Fruit fly (Drosophila melanogaster) whole organism, prepupa: ENCODE measurements around the gene sing.

Source experiments
- Blimp-1 ChIP-seq: fragments of 200-800 bp; sonication (Bioruptor generic); optimal IDR thresholded peaks from 3 replicates; lab custom pipeline; 2017; ENCODE audit warnings: missing biosample characterization, missing genetic modification characterization, mild to moderate bottlenecking, moderate library complexity, missing genetic modification reagents
- CG10631 ChIP-seq: fragments of 200-800 bp; sonication (Bioruptor generic); optimal IDR thresholded peaks from 2 replicates; lab custom pipeline; 2016; ENCODE audit warnings: missing biosample characterization, missing genetic modification characterization
- CG10669 ChIP-seq: fragments of 200-800 bp; sonication (Bioruptor generic); optimal IDR thresholded peaks from 3 replicates; lab custom pipeline; 2018; ENCODE audit warnings: missing biosample characterization, mild to moderate bottlenecking, missing genetic modification characterization, moderate library complexity
- CG11294 ChIP-seq: fragments of 200-800 bp; sonication (Bioruptor generic); IDR thresholded peaks from 2 replicates; pipeline ENCODE4 v1.3.6; 2022; ENCODE audit warnings: missing biosample characterization, missing genetic modification characterization
- CG15336 ChIP-seq: fragments of 200-800 bp; sonication (Bioruptor generic); IDR thresholded peaks from 2 replicates; pipeline ENCODE4 v1.3.6; 2022; ENCODE audit warnings: missing biosample characterization, missing genetic modification characterization
- CG1621 ChIP-seq: fragments of 200-800 bp; sonication (Bioruptor generic); optimal IDR thresholded peaks from 3 replicates; lab custom pipeline; 2018; ENCODE audit warnings: missing biosample characterization, mild to moderate bottlenecking, missing genetic modification characterization
- CG3032 ChIP-seq: fragments of 200-800 bp; optimal IDR thresholded peaks from 2 replicates; lab custom pipeline; 2019; ENCODE audit warnings: missing biosample characterization, mild to moderate bottlenecking, missing genetic modification characterization, moderate library complexity
- CG32006 ChIP-seq: fragments of 200-800 bp; sonication (Bioruptor generic); optimal IDR thresholded peaks from 3 replicates; lab custom pipeline; 2017; ENCODE audit warnings: missing biosample characterization, mild to moderate bottlenecking, missing genetic modification characterization
- CG34406 ChIP-seq: fragments of 200-800 bp; sonication (Bioruptor generic); optimal IDR thresholded peaks from 3 replicates; lab custom pipeline; 2016; ENCODE audit warnings: missing biosample characterization, missing genetic modification characterization
- CG6276 ChIP-seq: fragments of 200-800 bp; sonication (Bioruptor generic); optimal IDR thresholded peaks from 2 replicates; lab custom pipeline; 2017; ENCODE audit warnings: missing biosample characterization, mild to moderate bottlenecking, missing genetic modification characterization
- CG6792 ChIP-seq: fragments of 200-800 bp; sonication (Bioruptor generic); optimal IDR thresholded peaks from 3 replicates; lab custom pipeline; 2016; ENCODE audit warnings: missing biosample characterization, missing genetic modification characterization
- CG6808 ChIP-seq: fragments of 200-800 bp; sonication (Bioruptor generic); optimal IDR thresholded peaks from 3 replicates; lab custom pipeline; 2017; ENCODE audit warnings: missing biosample characterization, missing genetic modification characterization, mild to moderate bottlenecking, moderate library complexity, missing genetic modification reagents
- CG6854 ChIP-seq: fragments of 200-800 bp; sonication (Bioruptor generic); optimal IDR thresholded peaks from 2 replicates; lab custom pipeline; 2017; ENCODE audit warnings: missing biosample characterization, mild to moderate bottlenecking, missing genetic modification characterization
- CG7368 ChIP-seq: fragments of 200-800 bp; sonication (Bioruptor generic); optimal IDR thresholded peaks from 3 replicates; lab custom pipeline; 2016; ENCODE audit warnings: missing biosample characterization, missing genetic modification characterization
- CG8632 ChIP-seq: fragments of 200-800 bp; sonication (Bioruptor generic); optimal IDR thresholded peaks from 3 replicates; lab custom pipeline; 2016; ENCODE audit warnings: missing biosample characterization, missing genetic modification characterization
- CG9139 ChIP-seq: fragments of 200-800 bp; sonication (Bioruptor generic); optimal IDR thresholded peaks from 3 replicates; lab custom pipeline; 2017; ENCODE audit warnings: missing biosample characterization, mild to moderate bottlenecking, missing genetic modification characterization
- Eip75B ChIP-seq: fragments of 200-800 bp; sonication (Bioruptor generic); optimal IDR thresholded peaks from 3 replicates; lab custom pipeline; 2016; ENCODE audit warnings: missing biosample characterization, missing genetic modification characterization
- Eip78C ChIP-seq: fragments of 200-800 bp; sonication (Bioruptor generic); peaks from one replicate; lab custom pipeline; 2016; ENCODE audit warnings: missing biosample characterization, missing genetic modification characterization
- Eip93F ChIP-seq: fragments of 200-800 bp; sonication (Bioruptor generic); optimal IDR thresholded peaks from 2 replicates; lab custom pipeline; 2016; ENCODE audit warnings: missing biosample characterization, mild to moderate bottlenecking, missing genetic modification characterization
- Hr38 ChIP-seq: sonication (Bioruptor generic); optimal IDR thresholded peaks from 2 replicates; lab custom pipeline; 2016; ENCODE audit warnings: missing biosample characterization, missing genetic modification characterization
- Hr39 ChIP-seq: fragments of 200-800 bp; sonication (Bioruptor generic); optimal IDR thresholded peaks from 2 replicates; lab custom pipeline; 2016; ENCODE audit warnings: missing biosample characterization, missing genetic modification characterization
- Hr4 ChIP-seq: fragments of 200-800 bp; sonication (Bioruptor generic); optimal IDR thresholded peaks from 3 replicates; lab custom pipeline; 2016; ENCODE audit warnings: missing biosample characterization, missing genetic modification characterization
- Lpt ChIP-seq: fragments of 200-800 bp; sonication (Bioruptor generic); optimal IDR thresholded peaks from 3 replicates; lab custom pipeline; 2016; ENCODE audit warnings: missing biosample characterization, missing genetic modification characterization
- OdsH ChIP-seq: fragments of 200-800 bp; sonication (Bioruptor generic); optimal IDR thresholded peaks from 3 replicates; lab custom pipeline; 2016; ENCODE audit warnings: missing biosample characterization, missing genetic modification characterization
- Smox ChIP-seq: fragments of 200-800 bp; sonication (Bioruptor generic); optimal IDR thresholded peaks from 3 replicates; lab custom pipeline; 2016; ENCODE audit warnings: missing biosample characterization, missing genetic modification characterization
- Sox102F ChIP-seq: fragments of 200-800 bp; sonication (Bioruptor generic); optimal IDR thresholded peaks from 2 replicates; lab custom pipeline; 2016; ENCODE audit warnings: missing biosample characterization, mild to moderate bottlenecking, missing genetic modification characterization
- Sox14 ChIP-seq: fragments of 200-800 bp; sonication (Bioruptor generic); optimal IDR thresholded peaks from 3 replicates; lab custom pipeline; 2016; ENCODE audit warnings: missing biosample characterization, missing genetic modification characterization
- achi ChIP-seq: fragments of 200-800 bp; sonication (Bioruptor generic); optimal IDR thresholded peaks from 3 replicates; lab custom pipeline; 2016; ENCODE audit warnings: missing biosample characterization, missing genetic modification characterization
- acj6 ChIP-seq: fragments of 200-800 bp; sonication (Bioruptor generic); optimal IDR thresholded peaks from 3 replicates; lab custom pipeline; 2016; ENCODE audit warnings: missing biosample characterization, missing genetic modification characterization
- cyc ChIP-seq: fragments of 200-800 bp; sonication (Bioruptor generic); optimal IDR thresholded peaks from 3 replicates; lab custom pipeline; 2016; ENCODE audit warnings: missing biosample characterization, missing genetic modification characterization
- dac ChIP-seq: fragments of 200-800 bp; sonication (Bioruptor generic); optimal IDR thresholded peaks from 2 replicates; lab custom pipeline; 2017; ENCODE audit warnings: missing biosample characterization, mild to moderate bottlenecking, missing genetic modification characterization
- dsx ChIP-seq: fragments of 200-800 bp; optimal IDR thresholded peaks from 3 replicates; lab custom pipeline; 2019; ENCODE audit warnings: missing biosample characterization, mild to moderate bottlenecking, missing genetic modification characterization, moderate library complexity; ENCODE audit not compliant: poor library complexity, severe bottlenecking
- esn ChIP-seq: fragments of 200-800 bp; sonication (Bioruptor generic); optimal IDR thresholded peaks from 2 replicates; lab custom pipeline; 2016; ENCODE audit warnings: missing biosample characterization, mild to moderate bottlenecking, missing genetic modification characterization, moderate library complexity
- fd59A ChIP-seq: fragments of 200-800 bp; sonication (Bioruptor generic); optimal IDR thresholded peaks from 2 replicates; lab custom pipeline; 2017; ENCODE audit warnings: missing biosample characterization, mild to moderate bottlenecking, missing genetic modification characterization, missing genetic modification reagents
- fkh ChIP-seq: fragments of 200-800 bp; sonication (Bioruptor generic); optimal IDR thresholded peaks from 3 replicates; lab custom pipeline; 2017; ENCODE audit warnings: missing biosample characterization, mild to moderate bottlenecking, missing genetic modification characterization, moderate library complexity
- lz ChIP-seq: fragments of 200-800 bp; sonication (Bioruptor generic); optimal IDR thresholded peaks from 3 replicates; lab custom pipeline; 2016; ENCODE audit warnings: missing biosample characterization, missing genetic modification characterization
- pdm3 ChIP-seq: fragments of 200-800 bp; sonication (Bioruptor generic); optimal IDR thresholded peaks from 3 replicates; lab custom pipeline; 2016; ENCODE audit warnings: missing biosample characterization, missing genetic modification characterization
- spab ChIP-seq: fragments of 200-800 bp; sonication (Bioruptor generic); optimal IDR thresholded peaks from 2 replicates; lab custom pipeline; 2017; ENCODE audit warnings: missing biosample characterization, mild to moderate bottlenecking, missing genetic modification characterization, missing genetic modification reagents
- ss ChIP-seq, 2 experiments: fragments of 200-800 bp; sonication (Bioruptor generic); optimal IDR thresholded peaks; 2 replicates in 1 of 2; 3 replicates in 1 of 2; lab custom pipeline; 2017 to 2018; ENCODE audit warnings: mild to moderate bottlenecking in 2 of 2, missing biosample characterization in 2 of 2, missing genetic modification characterization in 2 of 2, moderate library complexity in 1 of 2
- vri ChIP-seq: fragments of 200-800 bp; sonication (Bioruptor generic); optimal IDR thresholded peaks from 3 replicates; lab custom pipeline; 2016; ENCODE audit warnings: missing biosample characterization, mild to moderate bottlenecking, missing genetic modification characterization

Gene sing

DNA sequence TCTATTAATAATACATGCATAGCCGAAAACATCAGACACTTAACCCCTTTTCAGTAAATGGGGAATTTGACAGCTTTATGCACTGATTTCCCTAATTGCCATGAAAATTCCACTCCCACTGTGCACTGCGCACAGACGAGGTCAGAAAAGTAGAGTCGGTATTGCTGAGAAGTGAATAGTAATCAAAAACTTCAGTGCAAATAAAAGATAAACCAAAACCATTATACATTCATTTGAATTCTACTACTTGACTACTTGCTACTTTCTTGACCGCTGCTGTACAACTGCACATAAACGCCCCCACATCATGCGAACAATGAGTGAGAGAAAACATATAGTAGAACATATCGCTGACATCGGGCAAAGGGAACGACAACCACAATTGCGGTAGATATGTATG, 12.3 kb downstream of the sing start (continued):
- TF ChIP-seq Smox (GFP tag; lab: Kevin White, UChicago) (peak; percentile 61), CG10631 (GFP tag; lab: Kevin White, UChicago) (peak; percentile 66), lz (peak; percentile 63), Hr4 (GFP tag; lab: Kevin White, UChicago) (peak; percentile 87), CG10669 (GFP tag; lab: Kevin White, UChicago) (peak; percentile 67), vri (GFP tag; lab: Kevin White, UChicago) (peak; percentile 34), Blimp-1 (GFP tag; lab: Kevin White, UChicago) (no peak), CG15336 (GFP tag; lab: Robert Waterston, UW) (peak; percentile 88), fkh (no peak), achi (peak; percentile 75), CG6808 (GFP tag; lab: Kevin White, UChicago) (peak; percentile 35), CG9139 (GFP tag; lab: Kevin White, UChicago) (peak; percentile 11), CG11294 (GFP tag; lab: Robert Waterston, UW) (peak; percentile 76; the same call in 1 of the 2 replicates), Eip75B (GFP tag; lab: Kevin White, UChicago) (peak; percentile 65), CG1621 (tag; lab: Kevin White, UChicago) (peak; percentile 61), Sox102F (GFP tag; lab: Kevin White, UChicago) (peak; percentile 51), CG34406 (GFP tag; lab: Kevin White, UChicago) (peak; percentile 52), Eip93F (no peak), OdsH (peak; percentile 80), Lpt (GFP tag; lab: Kevin White, UChicago) (peak; percentile 80), cyc (GFP tag; lab: Kevin White, UChicago) (peak; percentile 72), CG8632 (GFP tag; lab: Kevin White, UChicago) (peak; percentile 55), Hr38 (GFP tag; lab: Kevin White, UChicago) (no peak), CG6854 (GFP tag; lab: Kevin White, UChicago) (no peak), CG7368 (GFP tag; lab: Kevin White, UChicago) (peak; percentile 64), ss (GFP tag; optimal IDR thresholded peaks at IDR 0.05; lab: Kevin White, UChicago) (peak; percentile 13 to 44)

DNA sequence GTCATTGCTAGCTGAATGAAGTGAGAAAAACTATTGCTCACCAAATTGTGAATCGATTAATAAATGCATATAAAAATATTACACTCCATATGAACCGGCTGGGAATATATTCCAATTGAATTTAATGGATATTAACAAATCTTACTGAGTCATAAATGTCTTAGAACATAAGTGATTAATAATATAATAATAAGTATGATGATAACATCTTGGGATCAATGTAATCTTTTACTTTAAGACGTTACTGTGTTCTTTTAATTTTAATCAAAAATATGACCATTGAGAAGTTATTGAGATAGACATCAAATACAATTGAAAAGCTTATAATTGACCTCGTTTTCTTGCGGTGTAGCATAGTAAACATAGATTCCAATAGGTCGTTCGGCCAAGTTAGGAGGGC, 13.2 kb downstream of the sing start:
- TF ChIP-seq Eip78C (GFP tag; lab: Kevin White, UChicago) = peak; percentile 9
- no peak for TF ChIP-seq CG6792
- TF ChIP-seq fkh = peak; percentile 42
- TF ChIP-seq Lpt (GFP tag; lab: Kevin White, UChicago) = peak; percentile 7
- TF ChIP-seq pdm3 (GFP tag; lab: Kevin White, UChicago) = no peak
- TF ChIP-seq CG6276 (GFP tag; lab: Kevin White, UChicago) = no peak
- TF ChIP-seq CG9139 (GFP tag; lab: Kevin White, UChicago) = no peak
- TF ChIP-seq acj6 (GFP tag; lab: Kevin White, UChicago) = no peak
- no peak for TF ChIP-seq fd59A (GFP tag; lab: Kevin White, UChicago)
- no peak for TF ChIP-seq dac (GFP tag; lab: Kevin White, UChicago)
- no peak for TF ChIP-seq dsx (GFP tag; lab: Kevin White, UChicago)
- no peak for TF ChIP-seq CG6808 (GFP tag; lab: Kevin White, UChicago)
- peak; percentile 43 for TF ChIP-seq CG32006 (GFP tag; lab: Kevin White, UChicago)
- TF ChIP-seq Hr39 (GFP tag; lab: Kevin White, UChicago) = no peak
- no peak for TF ChIP-seq spab (GFP tag; lab: Kevin White, UChicago)
- no peak for TF ChIP-seq ss (GFP tag; optimal IDR thresholded peaks at IDR 0.05; lab: Kevin White, UChicago)

DNA sequence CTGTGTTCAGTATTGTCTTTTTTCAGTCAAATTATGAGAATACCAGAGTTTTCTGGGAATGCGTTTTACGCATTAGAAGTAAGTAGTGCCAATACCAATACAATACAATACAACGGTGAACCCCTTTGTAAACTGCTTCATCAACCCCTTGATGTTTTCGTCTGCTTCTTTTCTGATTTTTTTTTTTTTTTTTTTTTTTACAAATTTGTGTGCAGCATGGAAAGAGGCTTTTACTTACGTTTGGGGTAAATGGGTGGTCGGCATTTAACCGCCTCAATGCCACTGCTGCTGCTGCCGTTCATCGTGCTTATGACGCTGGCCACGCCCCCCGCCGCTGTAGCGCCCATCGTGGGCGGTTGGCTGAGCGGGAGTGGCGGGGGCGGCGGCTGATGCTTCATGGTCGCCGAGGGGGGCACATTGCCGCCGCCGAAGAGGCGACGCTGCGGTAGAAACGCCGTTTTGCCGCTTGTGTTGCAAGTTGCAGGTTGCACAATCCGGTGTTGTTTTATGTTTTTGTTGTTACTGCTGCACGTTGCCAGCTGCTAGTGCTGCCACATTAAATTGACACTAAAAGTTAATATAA, 14.8 kb downstream of the sing start:
- TF ChIP-seq Eip75B (GFP tag; lab: Kevin White, UChicago) (no peak), CG8632 (GFP tag; lab: Kevin White, UChicago) (no peak), esn (GFP tag; lab: Kevin White, UChicago) (no peak), Blimp-1 (GFP tag; lab: Kevin White, UChicago) (no peak), Lpt (GFP tag; lab: Kevin White, UChicago) (no peak), pdm3 (GFP tag; lab: Kevin White, UChicago) (no peak), Hr4 (GFP tag; lab: Kevin White, UChicago) (no peak), vri (GFP tag; lab: Kevin White, UChicago) (no peak), CG3032 (no peak), Sox14 (GFP tag; lab: Kevin White, UChicago) (no peak)
